Worm (Caenorhabditis elegans) whole organism, L4 larva: ENCODE measurements around the gene T28D6.3.

ENCODE experiments used
- F49E8.2 ChIP-seq: sonication (generic microtip); optimal IDR thresholded peaks from 2 replicates; lab custom pipeline; 2016; ENCODE audit warnings: missing compliant biosample characterization, mild to moderate bottlenecking, missing genetic modification characterization, borderline replicate concordance
- R02D3.7 ChIP-seq: fragments of 150-350 bp; sonication (generic microtip); optimal IDR thresholded peaks from 3 replicates; lab custom pipeline; 2014; ENCODE audit warnings: missing biosample characterization, missing genetic modification characterization
- T20F7.1 ChIP-seq: fragments of 200-800 bp; sonication (Bioruptor generic); optimal IDR thresholded peaks from 2 replicates; lab custom pipeline; 2018; ENCODE audit warnings: mild to moderate bottlenecking, missing genetic modification characterization, missing compliant biosample characterization
- ZK546.5 ChIP-seq, 2 experiments: sonication (generic microtip); optimal IDR thresholded peaks; 2 replicates each; lab custom pipeline; 2017; ENCODE audit warnings: missing biosample characterization in 2 of 2, missing genetic modification characterization in 2 of 2
- aha-1 ChIP-seq: fragments of 150-350 bp; peaks from one replicate; lab custom pipeline; 2014; ENCODE audit warnings: missing biosample characterization, missing genetic modification characterization
- aly-2 ChIP-seq: sonication (generic microtip); optimal IDR thresholded peaks from 2 replicates; lab custom pipeline; 2018; ENCODE audit warnings: missing biosample characterization, missing genetic modification characterization
- ceh-20 ChIP-seq: fragments of 200-800 bp; sonication (Bioruptor generic); IDR thresholded peaks from 2 replicates; pipeline ENCODE4 v1.3.6; 2022; ENCODE audit warnings: missing genetic modification reagents, missing genetic modification characterization, missing compliant biosample characterization
- ces-1 ChIP-seq: fragments of 150-350 bp; sonication (generic microtip); optimal IDR thresholded peaks from 4 replicates; lab custom pipeline; 2014; ENCODE audit warnings: missing biosample characterization, missing genetic modification reagents, missing genetic modification characterization
- cey-2 ChIP-seq: sonication (generic microtip); optimal IDR thresholded peaks from 3 replicates; lab custom pipeline; 2017; ENCODE audit warnings: missing genetic modification characterization, mild to moderate bottlenecking, missing compliant biosample characterization, antibody characterized with exemption, borderline replicate concordance; ENCODE audit not compliant: insufficient read depth
- daf-19 ChIP-seq: fragments of 200-800 bp; sonication (Bioruptor generic); conservative IDR thresholded peaks from 2 replicates; pipeline ENCODE4 v1.3.6; 2022; ENCODE audit warnings: missing genetic modification characterization, missing compliant biosample characterization
- dpl-1 ChIP-seq: fragments of 150-350 bp; optimal IDR thresholded peaks from 2 replicates; lab custom pipeline; 2014; ENCODE audit warnings: missing biosample characterization, missing genetic modification reagents, missing genetic modification characterization
- dve-1 ChIP-seq: sonication (generic microtip); optimal IDR thresholded peaks from 2 replicates; lab custom pipeline; 2017; ENCODE audit warnings: antibody characterized with exemption, mild to moderate bottlenecking, missing genetic modification characterization, missing compliant biosample characterization; ENCODE audit not compliant: insufficient read depth
- fkh-10 ChIP-seq: fragments of 150-350 bp; optimal IDR thresholded peaks from 2 replicates; lab custom pipeline; 2014; ENCODE audit warnings: missing biosample characterization, missing genetic modification reagents, missing genetic modification characterization
- gei-8 ChIP-seq: fragments of 200-800 bp; sonication (Bioruptor generic); optimal IDR thresholded peaks from 2 replicates; lab custom pipeline; 2018; ENCODE audit warnings: mild to moderate bottlenecking, missing genetic modification characterization, missing compliant biosample characterization
- hif-1 ChIP-seq, 2 experiments: sonication (generic microtip); optimal IDR thresholded peaks; 2 replicates each; lab custom pipeline; 2016 to 2017; ENCODE audit warnings: missing compliant biosample characterization in 2 of 2, missing genetic modification characterization in 2 of 2, missing genetic modification reagents in 2 of 2, missing genotype in 2 of 2, mild to moderate bottlenecking in 1 of 2
- hlh-30 ChIP-seq: sonication (generic microtip); optimal IDR thresholded peaks from 2 replicates; lab custom pipeline; 2017; ENCODE audit warnings: antibody characterized with exemption, mild to moderate bottlenecking, missing genetic modification characterization, missing compliant biosample characterization; ENCODE audit not compliant: insufficient read depth
- hmg-1.1 ChIP-seq: fragments of 200-800 bp; sonication (Bioruptor generic); IDR thresholded peaks from 2 replicates; pipeline ENCODE4 v1.3.6; 2022; ENCODE audit warnings: missing genetic modification reagents, missing genetic modification characterization, missing compliant biosample characterization
- jun-1 ChIP-seq: fragments of 150-350 bp; optimal IDR thresholded peaks from 2 replicates; lab custom pipeline; 2014; ENCODE audit warnings: missing biosample characterization, missing genetic modification reagents, missing genetic modification characterization
- lin-13 ChIP-seq: fragments of 150-350 bp; optimal IDR thresholded peaks from 2 replicates; lab custom pipeline; 2014; ENCODE audit warnings: missing biosample characterization, missing genetic modification reagents, missing genetic modification characterization
- madf-5 ChIP-seq, 2 experiments: fragments of 200-800 bp; sonication (Bioruptor generic); IDR thresholded peaks; 2 replicates each; pipeline ENCODE4 v1.3.6; 2022; ENCODE audit warnings: missing compliant biosample characterization in 2 of 2, missing genetic modification characterization in 2 of 2
- nhr-10 ChIP-seq: fragments of 150-350 bp; optimal IDR thresholded peaks from 2 replicates; lab custom pipeline; 2014; ENCODE audit warnings: missing biosample characterization, missing genetic modification characterization
- nhr-11 ChIP-seq: fragments of 150-350 bp; optimal IDR thresholded peaks from 2 replicates; lab custom pipeline; 2014; ENCODE audit warnings: missing biosample characterization, missing genetic modification characterization
- nhr-48 ChIP-seq: sonication (generic microtip); optimal IDR thresholded peaks from 2 replicates; lab custom pipeline; 2016; ENCODE audit warnings: mild to moderate bottlenecking, missing genetic modification characterization, missing compliant biosample characterization
- php-3 ChIP-seq: fragments of 200-800 bp; sonication (Bioruptor generic); IDR thresholded peaks from 2 replicates; pipeline ENCODE4 v1.3.6; 2022; ENCODE audit warnings: missing genetic modification reagents, missing genetic modification characterization, missing compliant biosample characterization
- saeg-2 ChIP-seq: fragments of 200-800 bp; sonication (Bioruptor generic); IDR thresholded peaks from 2 replicates; pipeline ENCODE4 v1.3.6; 2022; ENCODE audit warnings: missing genetic modification reagents, missing genetic modification characterization, missing compliant biosample characterization
- sdz-12 ChIP-seq: fragments of 200-800 bp; sonication (Bioruptor generic); optimal IDR thresholded peaks from 2 replicates; lab custom pipeline; 2018; ENCODE audit warnings: mild to moderate bottlenecking, missing genetic modification characterization, missing compliant biosample characterization
- skn-1 ChIP-seq: fragments of 150-350 bp; optimal IDR thresholded peaks from 2 replicates; lab custom pipeline; 2014; ENCODE audit warnings: missing biosample characterization, missing genetic modification characterization
- snpc-1.2 ChIP-seq: fragments of 200-800 bp; sonication (Bioruptor generic); IDR thresholded peaks from 2 replicates; pipeline ENCODE4 v1.3.6; 2022; ENCODE audit warnings: missing genetic modification reagents, missing genetic modification characterization, missing compliant biosample characterization
- snpc-4 ChIP-seq: fragments of 150-350 bp; optimal IDR thresholded peaks from 2 replicates; lab custom pipeline; 2014; ENCODE audit warnings: missing biosample characterization, missing genetic modification characterization
- unc-39 ChIP-seq: sonication (generic microtip); optimal IDR thresholded peaks from 2 replicates; lab custom pipeline; 2017; ENCODE audit warnings: missing biosample characterization, missing genetic modification characterization
- unc-62 ChIP-seq, 3 experiments: fragments of 150-350 bp in 1 of 3; sonication (generic microtip); optimal IDR thresholded peaks in 2 of 3; peaks in 1 of 3; 1 replicate in 1 of 3; 2 replicates in 2 of 3; lab custom pipeline; 2014 to 2017; ENCODE audit warnings: missing biosample characterization in 3 of 3, missing genetic modification characterization in 3 of 3, missing genetic modification reagents in 3 of 3, missing genotype in 1 of 3
- vab-7 ChIP-seq: fragments of 200-800 bp; sonication (Bioruptor generic); IDR thresholded peaks from 2 replicates; pipeline ENCODE4 v1.3.6; 2022; ENCODE audit warnings: missing genetic modification reagents, missing genetic modification characterization, missing compliant biosample characterization
- zfp-2 ChIP-seq: sonication (generic microtip); optimal IDR thresholded peaks from 2 replicates; lab custom pipeline; 2016; ENCODE audit warnings: mild to moderate bottlenecking, missing genetic modification characterization, missing compliant biosample characterization
- zip-11 ChIP-seq: fragments of 200-800 bp; sonication (Bioruptor generic); IDR thresholded peaks from 2 replicates; pipeline ENCODE4 v1.3.6; 2022; ENCODE audit warnings: missing genetic modification characterization, missing compliant biosample characterization

Gene T28D6.3

DNA sequence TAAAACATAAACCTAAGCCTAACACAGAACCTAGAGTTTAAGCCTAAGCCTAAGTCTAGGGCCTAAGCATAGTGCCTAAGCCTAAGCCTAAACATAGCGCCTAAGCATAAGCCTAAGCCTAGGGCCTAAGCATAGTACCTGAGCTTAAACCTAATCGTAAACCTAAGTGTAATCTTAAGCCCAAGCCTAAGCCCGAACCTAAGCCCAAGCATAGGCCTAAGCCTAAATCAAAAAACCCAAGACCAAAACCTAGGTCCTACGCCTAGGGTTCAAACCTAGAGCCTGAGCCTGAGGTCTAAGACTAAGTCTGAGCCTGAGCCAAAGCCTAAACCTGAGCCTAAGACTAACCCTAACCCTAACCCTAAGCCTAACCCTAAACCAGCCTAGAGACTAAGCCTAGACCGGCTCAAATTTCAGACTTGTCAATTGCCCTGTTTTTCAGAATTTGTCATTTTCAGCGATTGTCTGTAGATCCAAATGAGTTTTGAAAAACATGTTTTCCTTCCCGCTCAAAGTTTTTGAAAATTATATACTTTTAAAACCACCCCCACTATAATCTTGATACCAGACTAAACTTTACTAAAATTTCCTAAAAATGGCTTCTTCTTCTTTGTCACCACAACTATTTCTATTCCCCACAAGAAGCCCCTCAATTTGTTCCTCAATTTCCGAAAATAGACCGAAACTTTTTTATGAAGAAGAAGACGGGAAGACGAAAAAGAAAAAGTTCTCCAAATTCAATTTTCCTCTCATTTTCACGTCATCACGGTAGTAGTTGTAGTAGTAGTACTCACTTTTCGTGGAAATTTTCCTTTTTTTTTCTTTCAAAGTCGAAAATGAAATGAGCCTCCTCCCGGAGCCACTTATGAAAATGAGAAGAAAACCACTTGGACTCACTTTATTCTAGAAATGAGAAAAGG is 25.3 kb downstream of the T28D6.3 start:
- TF ChIP-seq fkh-10 (GFP tag; lab: Kevin White, UChicago) (peak; percentile 79), vab-7 (0 out of 2 replicates have a peak, but pooled peaks have one; percentile 12), cey-2 (tag; lab: Kevin White, UChicago) (no peak), unc-62 (GFP tag; optimal IDR thresholded peaks at IDR 0.05 in 1 of 2; lab: Kevin White, UChicago) (peak in 1 of 2 experiments; percentile 99), unc-62 (tag; optimal IDR thresholded peaks at IDR 0.05; lab: Kevin White, UChicago) (no peak), ces-1 (peak; percentile 66), aha-1 (tag; lab: Kevin White, UChicago) (peak; percentile 93), daf-19 (GFP tag; lab: Robert Waterston, UW) (no peak), T20F7.1 (no peak)

ce11 chrIII:11392740-11393139 is 26.2 kb downstream of the T28D6.3 start:
- TF ChIP-seq jun-1 (tag; lab: Kevin White, UChicago) (no peak), sdz-12 (GFP tag; lab: Kevin White, UChicago) (no peak), php-3 (no peak), hmg-1.1 (GFP tag; lab: Robert Waterston, UW) (no peak), lin-13 (GFP tag; lab: Kevin White, UChicago) (no peak), ZK546.5 (tag; optimal IDR thresholded peaks at IDR 0.05; lab: Kevin White, UChicago) (no peak), dve-1 (no peak), unc-39 (tag; lab: Kevin White, UChicago) (no peak), skn-1 (tag; lab: Kevin White, UChicago) (no peak), zip-11 (GFP tag; lab: Robert Waterston, UW) (no peak), R02D3.7 (tag; lab: Kevin White, UChicago) (no peak), zfp-2 (tag; lab: Kevin White, UChicago) (no peak), ceh-20 (no peak), nhr-11 (tag; lab: Kevin White, UChicago) (no peak), vab-7 (no peak), snpc-1.2 (GFP tag; lab: Robert Waterston, UW) (no peak), madf-5 (GFP tag; IDR thresholded peaks at IDR 0.05; lab: Robert Waterston, UW) (no peak), aly-2 (tag; lab: Kevin White, UChicago) (no peak), nhr-48 (tag; lab: Kevin White, UChicago) (no peak), saeg-2 (no peak)

- no peak for TF ChIP-seq F49E8.2 (tag; lab: Kevin White, UChicago)
Observed at ce11 chrIII:11393162-11393561, 26.6 kb downstream of the T28D6.3 start, which contains the start of gene nlp-21. TSS of gene nlp-21 (minus strand) at chrIII:11393262.

DNA sequence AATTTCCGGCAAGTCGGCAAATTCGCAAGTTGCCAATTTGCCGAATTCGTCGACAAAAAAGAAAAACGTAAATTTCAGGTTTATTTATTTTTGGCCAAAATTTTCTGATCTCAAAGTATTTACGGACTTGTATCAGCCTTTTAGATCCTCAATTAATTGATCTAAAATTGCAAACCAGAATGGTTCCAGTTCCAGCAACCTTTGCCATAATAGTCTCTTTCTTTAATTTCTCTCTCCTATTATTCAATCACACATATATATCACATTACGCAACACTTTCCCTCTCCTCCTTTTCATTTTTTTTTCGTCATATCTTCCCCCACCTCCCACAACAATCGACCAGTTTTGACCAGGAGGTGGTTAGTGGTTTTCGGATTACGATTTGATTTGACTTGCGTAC is 30.9 kb downstream of the T28D6.3 start, which contains the start of gene Y47D3B.3:
Y47D3B.3 (plus strand) TSS at position 301 of the 400 bp plus-strand sequence.
- TF ChIP-seq hif-1 (tag; optimal IDR thresholded peaks at IDR 0.05; lab: Kevin White, UChicago) (no peak), hlh-30 (tag; lab: Kevin White, UChicago) (no peak), aly-2 (tag; lab: Kevin White, UChicago) (no peak), gei-8 (GFP tag; lab: Kevin White, UChicago) (no peak), T20F7.1 (no peak), snpc-4 (tag; lab: Kevin White, UChicago) (no peak), ces-1 (no peak), dpl-1 (GFP tag; lab: Kevin White, UChicago) (no peak), nhr-10 (tag; lab: Kevin White, UChicago) (no peak)
- TF ChIP-seq, all 104 proteins: peak for 0
